Fruit fly (Drosophila melanogaster): ENCODE data around the gene CG32333.

DNA sequence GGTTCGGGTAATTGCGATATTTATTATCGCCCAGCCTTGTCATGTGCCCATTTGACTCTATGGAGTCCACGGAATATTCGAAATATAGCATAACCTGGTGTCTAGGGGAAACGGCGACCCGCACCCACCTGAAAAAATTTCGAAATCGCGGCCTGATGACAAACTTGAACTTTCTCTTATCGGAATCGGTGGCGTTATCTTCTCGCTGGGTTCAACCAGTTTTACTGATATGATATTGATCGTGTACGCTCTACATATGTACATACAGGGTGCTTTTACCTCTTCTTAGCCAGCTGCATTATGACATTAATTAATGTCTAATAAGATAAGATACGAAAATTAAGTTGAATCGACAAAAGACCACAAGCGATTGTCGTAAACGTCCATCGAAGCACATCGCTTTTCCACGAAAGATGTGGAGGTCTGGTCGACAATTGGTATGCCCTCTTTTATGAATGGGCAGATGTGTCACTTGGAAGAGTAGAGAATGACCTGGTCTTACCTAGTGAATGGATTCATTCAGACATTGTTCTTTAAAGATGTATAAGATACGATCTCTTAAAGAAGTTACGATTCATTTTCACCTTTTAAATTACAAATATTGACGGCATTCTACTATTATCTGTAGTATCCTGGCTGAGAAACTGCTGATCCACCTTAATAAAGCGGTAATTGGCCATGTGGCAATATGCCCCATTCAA is 44.6 kb downstream of the CG32333 start:
- no peak for TF ChIP-seq Mnt (GFP tag; optimal IDR thresholded peaks at IDR 0.05)
- no peak for TF ChIP-seq CG1620 (GFP tag; optimal IDR thresholded peaks at IDR 0.05)
- TF ChIP-seq CG7101 (tag; optimal IDR thresholded peaks at IDR 0.05) = peak; percentile 41
- TF ChIP-seq Hr96 (GFP tag; optimal IDR thresholded peaks at IDR 0.05) = no peak

Data from whole organism, adult.